Worm (Caenorhabditis elegans): ENCODE data around the gene Y53C12A.10.

DNA sequence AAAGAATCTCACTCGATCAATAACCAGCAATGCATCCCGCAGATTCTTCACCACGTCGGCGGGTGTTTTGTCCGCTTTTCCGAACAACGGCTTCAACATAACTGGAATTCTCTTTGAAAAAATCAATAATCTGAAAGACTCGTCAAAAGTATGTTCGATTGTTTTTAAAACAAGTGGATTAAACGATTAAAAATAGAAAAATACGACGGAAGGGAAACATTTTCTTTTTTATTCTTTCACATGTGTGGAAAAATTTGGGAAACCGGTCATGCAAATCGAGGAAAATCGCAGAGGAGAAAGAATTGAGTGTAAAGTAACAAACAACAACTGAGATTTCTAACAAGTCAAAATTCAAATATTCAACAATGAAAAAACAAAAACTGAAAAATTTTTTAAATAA, 1.0 kb downstream of the Y53C12A.10 start, which contains the start of gene mop-25.2:
- no peak for TF ChIP-seq Y67H2A.10 (GFP tag; conservative IDR thresholded peaks at IDR 0.05)
- TF ChIP-seq let-526 (GFP tag; IDR thresholded peaks at IDR 0.05), result no peak
- no peak for TF ChIP-seq hsf-1 (GFP tag; IDR thresholded peaks at IDR 0.05)
- no peak for TF ChIP-seq F22D6.2 (tag; optimal IDR thresholded peaks at IDR 0.05)

Measured in whole organism, young adult.